Fruit fly (Drosophila melanogaster) whole organism, embryonic: ENCODE measurements around the gene dock.

ENCODE experiments used
- ATbp ChIP-seq: fragments of 200-800 bp; sonication (Bioruptor generic); optimal IDR thresholded peaks from 2 replicates; lab custom pipeline; 2017; ENCODE audit warnings: missing biosample characterization, mild to moderate bottlenecking, missing genetic modification characterization, missing genetic modification reagents
- Abd-B ChIP-seq: fragments of 200-800 bp; sonication (Bioruptor generic); optimal IDR thresholded peaks from 2 replicates; lab custom pipeline; 2018; ENCODE audit warnings: missing biosample characterization, mild to moderate bottlenecking, missing genetic modification characterization, moderate library complexity
- Adf1 ChIP-seq: fragments of 200-800 bp; sonication (Bioruptor generic); IDR thresholded peaks from 2 replicates; pipeline ENCODE4 v1.3.6; 2022; ENCODE audit warnings: missing biosample characterization, missing genetic modification characterization
- B-H2 ChIP-seq: fragments of 200-800 bp; sonication (Bioruptor generic); optimal IDR thresholded peaks from 2 replicates; lab custom pipeline; 2018; ENCODE audit warnings: missing biosample characterization, mild to moderate bottlenecking, missing genetic modification characterization
- CG10274 ChIP-seq: fragments of 200-800 bp; sonication (Bioruptor generic); optimal IDR thresholded peaks from 3 replicates; lab custom pipeline; 2017; ENCODE audit warnings: missing biosample characterization, mild to moderate bottlenecking, missing genetic modification characterization
- CG10431 ChIP-seq: fragments of 200-800 bp; sonication (Bioruptor generic); optimal IDR thresholded peaks from 3 replicates; lab custom pipeline; 2018; ENCODE audit warnings: missing biosample characterization, mild to moderate bottlenecking, missing genetic modification characterization
- CG10543 ChIP-seq: fragments of 200-800 bp; sonication (Bioruptor generic); optimal IDR thresholded peaks from 3 replicates; lab custom pipeline; 2017; ENCODE audit warnings: missing biosample characterization, mild to moderate bottlenecking, missing genetic modification characterization, moderate library complexity
- CG13123 ChIP-seq: fragments of 200-800 bp; sonication (Bioruptor generic); optimal IDR thresholded peaks from 2 replicates; lab custom pipeline; 2016; ENCODE audit warnings: missing biosample characterization, missing genetic modification characterization
- CG15514 ChIP-seq: fragments of 200-800 bp; sonication (Bioruptor generic); optimal IDR thresholded peaks from 3 replicates; lab custom pipeline; 2017; ENCODE audit warnings: missing biosample characterization, missing genetic modification characterization, mild to moderate bottlenecking, moderate library complexity, missing genetic modification reagents
- CG16779 ChIP-seq: fragments of 200-800 bp; sonication (Bioruptor generic); IDR thresholded peaks from 2 replicates; pipeline ENCODE4 v1.3.6; 2022; ENCODE audit warnings: missing biosample characterization, missing genetic modification characterization
- CG34422 ChIP-seq: fragments of 200-800 bp; sonication (Bioruptor generic); IDR thresholded peaks from 3 replicates; pipeline ENCODE4 v1.3.6; 2022; ENCODE audit warnings: missing biosample characterization, missing genetic modification characterization
- CG3847 ChIP-seq: fragments of 200-800 bp; sonication (Bioruptor generic); IDR thresholded peaks from 2 replicates; pipeline ENCODE4 v1.3.6; 2022; ENCODE audit warnings: missing biosample characterization, missing genetic modification characterization
- CG4282 ChIP-seq: fragments of 200-800 bp; sonication (Bioruptor generic); optimal IDR thresholded peaks from 2 replicates; lab custom pipeline; 2016; ENCODE audit warnings: missing biosample characterization, missing genetic modification characterization
- CG4617 ChIP-seq: fragments of 200-800 bp; sonication (Bioruptor generic); optimal IDR thresholded peaks from 3 replicates; lab custom pipeline; 2016; ENCODE audit warnings: missing biosample characterization, missing genetic modification characterization, borderline replicate concordance
- CG6813 ChIP-seq: fragments of 200-800 bp; sonication (Bioruptor generic); optimal IDR thresholded peaks from 2 replicates; lab custom pipeline; 2017; ENCODE audit warnings: missing biosample characterization, missing genetic modification characterization, mild to moderate bottlenecking, moderate library complexity, missing genetic modification reagents
- CG8290 ChIP-seq, 3 experiments: fragments of 200-800 bp; sonication (Bioruptor generic); optimal IDR thresholded peaks; 2 replicates each; lab custom pipeline; 2016 to 2019; ENCODE audit warnings: missing biosample characterization in 3 of 3, missing genetic modification characterization in 3 of 3, mild to moderate bottlenecking in 2 of 3, moderate library complexity in 1 of 3
- Ets65A ChIP-seq: fragments of 200-800 bp; sonication (Bioruptor generic); peaks from one replicate; lab custom pipeline; 2016; ENCODE audit warnings: missing biosample characterization, missing genetic modification characterization
- GATAe ChIP-seq: fragments of 200-800 bp; sonication (Bioruptor generic); conservative IDR thresholded peaks from 2 replicates; pipeline ENCODE4 v1.3.6; 2022; ENCODE audit warnings: missing biosample characterization, missing genetic modification characterization
- H2.0 ChIP-seq: fragments of 200-800 bp; sonication (Bioruptor generic); IDR thresholded peaks from 2 replicates; pipeline ENCODE4 v1.3.6; 2022; ENCODE audit warnings: missing biosample characterization, missing genetic modification characterization
- Hr78 ChIP-seq, 2 experiments: fragments of 200-800 bp in 1 of 2; fragments of >200 bp in 1 of 2; sonication (Bioruptor generic) in 1 of 2; optimal IDR thresholded peaks; 2 replicates each; lab custom pipeline; 2017 to 2019; ENCODE audit warnings: missing biosample characterization in 2 of 2, missing genetic modification characterization in 2 of 2, mild to moderate bottlenecking in 1 of 2, moderate library complexity in 1 of 2
- Lim3 ChIP-seq: fragments of 200-800 bp; sonication (Bioruptor generic); IDR thresholded peaks from 2 replicates; pipeline ENCODE4 v1.3.6; 2022; ENCODE audit warnings: missing biosample characterization, missing genetic modification characterization
- Pdp1 ChIP-seq, 2 experiments: fragments of 200-800 bp; sonication (Bioruptor generic); optimal IDR thresholded peaks; 3 replicates each; lab custom pipeline; 2016; ENCODE audit warnings: missing biosample characterization in 2 of 2, missing genetic modification characterization in 2 of 2, mild to moderate bottlenecking in 1 of 2, moderate library complexity in 1 of 2
- Ptx1 ChIP-seq: fragments of 200-800 bp; sonication (Bioruptor generic); IDR thresholded peaks from 2 replicates; pipeline ENCODE4 v1.3.6; 2022; ENCODE audit warnings: missing biosample characterization, missing genetic modification characterization
- Rfx ChIP-seq: fragments of 200-800 bp; sonication (Bioruptor generic); IDR thresholded peaks from 2 replicates; pipeline ENCODE4 v1.3.6; 2022; ENCODE audit warnings: missing biosample characterization, missing genetic modification characterization
- Side ChIP-seq: fragments of 200-800 bp; sonication (Bioruptor generic); optimal IDR thresholded peaks from 2 replicates; lab custom pipeline; 2016; ENCODE audit warnings: missing biosample characterization, missing genetic modification characterization
- Sin3A ChIP-seq: fragments of >200 bp; optimal IDR thresholded peaks from 2 replicates; lab custom pipeline; 2018
- Usf ChIP-seq: fragments of 200-800 bp; sonication (Bioruptor generic); optimal IDR thresholded peaks from 2 replicates; lab custom pipeline; 2017; ENCODE audit warnings: missing genotype, missing biosample characterization, missing genetic modification characterization
- bcd ChIP-seq: fragments of 200-800 bp; sonication (Bioruptor generic); optimal IDR thresholded peaks from 2 replicates; lab custom pipeline; 2017; ENCODE audit warnings: missing biosample characterization, mild to moderate bottlenecking, missing genetic modification characterization
- btn ChIP-seq: fragments of 200-800 bp; sonication (Bioruptor generic); optimal IDR thresholded peaks from 2 replicates; lab custom pipeline; 2016; ENCODE audit warnings: missing biosample characterization, missing genetic modification characterization
- cato ChIP-seq: fragments of 200-800 bp; sonication (Bioruptor generic); optimal IDR thresholded peaks from 2 replicates; lab custom pipeline; 2016; ENCODE audit warnings: missing biosample characterization, missing genetic modification characterization, borderline replicate concordance
- caup ChIP-seq: fragments of 200-800 bp; sonication (Bioruptor generic); optimal IDR thresholded peaks from 3 replicates; lab custom pipeline; 2017; ENCODE audit warnings: missing biosample characterization, mild to moderate bottlenecking, missing genetic modification characterization, moderate library complexity; ENCODE audit not compliant: severe bottlenecking
- crol ChIP-seq: fragments of 200-800 bp; sonication (Bioruptor generic); IDR thresholded peaks from 2 replicates; pipeline ENCODE4 v1.3.6; 2022; ENCODE audit warnings: missing biosample characterization, missing genetic modification characterization
- fd64A ChIP-seq: fragments of 200-800 bp; sonication (Bioruptor generic); optimal IDR thresholded peaks from 3 replicates; lab custom pipeline; 2018; ENCODE audit warnings: missing biosample characterization, mild to moderate bottlenecking, missing genetic modification characterization
- ftz-f1 ChIP-seq: fragments of 200-800 bp; sonication (Bioruptor generic); optimal IDR thresholded peaks from 2 replicates; lab custom pipeline; 2016; ENCODE audit warnings: missing biosample characterization, missing genetic modification characterization
- hth ChIP-seq: fragments of >200 bp; optimal IDR thresholded peaks from 2 replicates; lab custom pipeline; 2017; ENCODE audit warnings: inconsistent platforms
- knrl ChIP-seq: fragments of 200-800 bp; sonication (Bioruptor generic); IDR thresholded peaks from 3 replicates; pipeline ENCODE4 v1.3.6; 2022; ENCODE audit warnings: missing biosample characterization, missing genetic modification characterization; ENCODE audit not compliant: partially characterized antibody
- lab ChIP-seq: fragments of 200-800 bp; sonication (Bioruptor generic); optimal IDR thresholded peaks from 3 replicates; lab custom pipeline; 2017; ENCODE audit warnings: missing biosample characterization, missing genetic modification characterization, mild to moderate bottlenecking, moderate library complexity, missing genetic modification reagents
- lmd ChIP-seq: fragments of 200-800 bp; sonication (Bioruptor generic); IDR thresholded peaks from 2 replicates; pipeline ENCODE4 v1.3.6; 2022; ENCODE audit warnings: missing biosample characterization, missing genetic modification characterization
- mirr ChIP-seq: fragments of 200-800 bp; sonication (Bioruptor generic); optimal IDR thresholded peaks from 3 replicates; lab custom pipeline; 2018; ENCODE audit warnings: missing biosample characterization, mild to moderate bottlenecking, missing genetic modification characterization
- otp ChIP-seq: fragments of 200-800 bp; sonication (Bioruptor generic); IDR thresholded peaks from 3 replicates; pipeline ENCODE4, ENCODE4 v1.3.6; 2022; ENCODE audit warnings: missing biosample characterization, missing genetic modification characterization
- pita ChIP-seq: fragments of 200-800 bp; sonication (Bioruptor generic); optimal IDR thresholded peaks from 2 replicates; lab custom pipeline; 2017; ENCODE audit warnings: missing biosample characterization, mild to moderate bottlenecking, missing genetic modification characterization
- rib ChIP-seq: fragments of 200-800 bp; sonication (Bioruptor generic); IDR thresholded peaks from 2 replicates; pipeline ENCODE4 v1.3.6; 2022; ENCODE audit warnings: missing biosample characterization, missing genetic modification characterization
- scrt ChIP-seq: fragments of 200-800 bp; sonication (Bioruptor generic); optimal IDR thresholded peaks from 2 replicates; lab custom pipeline; 2018; ENCODE audit warnings: missing biosample characterization, mild to moderate bottlenecking, missing genetic modification characterization, moderate library complexity
- sob ChIP-seq: fragments of 200-800 bp; sonication (Bioruptor generic); IDR thresholded peaks from 2 replicates; pipeline ENCODE4 v1.3.6; 2022; ENCODE audit warnings: missing biosample characterization, missing genetic modification characterization
- stc ChIP-seq: fragments of 200-800 bp; sonication (Bioruptor generic); IDR thresholded peaks from 2 replicates; pipeline ENCODE4 v1.3.6; 2022; ENCODE audit warnings: missing biosample characterization, missing genetic modification characterization
- sug ChIP-seq: fragments of 200-800 bp; optimal IDR thresholded peaks from 2 replicates; lab custom pipeline; 2019; ENCODE audit warnings: missing biosample characterization, mild to moderate bottlenecking, missing genetic modification characterization, moderate library complexity
- tup ChIP-seq: fragments of 200-800 bp; sonication (Bioruptor generic); optimal IDR thresholded peaks from 2 replicates; lab custom pipeline; 2016; ENCODE audit warnings: missing biosample characterization, mild to moderate bottlenecking, missing genetic modification characterization, moderate library complexity
- vvl ChIP-seq: fragments of 200-800 bp; sonication (Bioruptor generic); IDR thresholded peaks from 2 replicates; pipeline ENCODE4 v1.3.6; 2022; ENCODE audit warnings: missing biosample characterization, missing genetic modification characterization
- zen2 ChIP-seq: fragments of 200-800 bp; sonication (Bioruptor generic); IDR thresholded peaks from 3 replicates; pipeline ENCODE4 v1.3.6; 2022; ENCODE audit warnings: missing biosample characterization, missing genetic modification characterization; ENCODE audit not compliant: partially characterized antibody

The dock gene

dm6 chr2L:789966-790365, 35.8 kb upstream of the dock start:
- TF ChIP-seq sob (GFP tag; lab: Robert Waterston, UW) (peak; percentile 41; the same call in 1 of the 2 replicates), Abd-B (GFP tag; lab: Kevin White, UChicago) (no peak), CG4617 (GFP tag; lab: Kevin White, UChicago) (no peak), ftz-f1 (GFP tag; lab: Kevin White, UChicago) (peak; percentile 30), B-H2 (GFP tag; lab: Kevin White, UChicago) (no peak), Ets65A (GFP tag; lab: Kevin White, UChicago) (no peak), CG16779 (GFP tag; lab: Robert Waterston, UW) (no peak), stc (no peak), hth (lab: Kevin White, UChicago) (no peak), H2.0 (GFP tag; lab: Robert Waterston, UW) (no peak), pita (GFP tag; lab: Kevin White, UChicago) (no peak), CG10431 (GFP tag; lab: Kevin White, UChicago) (no peak), ATbp (GFP tag; lab: Kevin White, UChicago) (no peak), Lim3 (GFP tag; lab: Robert Waterston, UW) (no peak), scrt (GFP tag; lab: Kevin White, UChicago) (no peak), tup (GFP tag; lab: Kevin White, UChicago) (no peak), sug (tag; lab: Kevin White, UChicago) (peak; percentile 55), rib (GFP tag; lab: Robert Waterston, UW) (0 out of 2 replicates have a peak, but pooled peaks have one; percentile 14), CG10274 (GFP tag; lab: Kevin White, UChicago) (no peak), CG10543 (GFP tag; lab: Kevin White, UChicago) (peak; percentile 38), GATAe (GFP tag; lab: Robert Waterston, UW) (peak; percentile 65), caup (GFP tag; lab: Kevin White, UChicago) (no peak), fd64A (GFP tag; lab: Kevin White, UChicago) (no peak), Rfx (GFP tag; lab: Robert Waterston, UW) (no peak), CG3847 (GFP tag; lab: Robert Waterston, UW) (no peak), otp (GFP tag; lab: Robert Waterston, UW) (0 out of 3 replicates have a peak, but pooled peaks have one; percentile 4), bcd (GFP tag; lab: Kevin White, UChicago) (no peak), Ptx1 (GFP tag; lab: Robert Waterston, UW) (no peak), CG34422 (GFP tag; lab: Robert Waterston, UW) (no peak), knrl (GFP tag; lab: Robert Waterston, UW) (no peak), zen2 (GFP tag; lab: Robert Waterston, UW) (no peak), vvl (GFP tag; lab: Robert Waterston, UW) (no peak), Usf (GFP tag; lab: Kevin White, UChicago) (no peak), lmd (GFP tag; lab: Robert Waterston, UW) (no peak), mirr (GFP tag; lab: Kevin White, UChicago) (peak; percentile 75), Pdp1 (GFP tag; optimal IDR thresholded peaks at IDR 0.05; lab: Kevin White, UChicago) (no peak), CG13123 (GFP tag; lab: Kevin White, UChicago) (no peak), lab (peak; percentile 43), btn (GFP tag; lab: Kevin White, UChicago) (no peak), CG8290 (GFP tag; optimal IDR thresholded peaks at IDR 0.05; lab: Kevin White, UChicago) (no peak), CG8290 (tag; optimal IDR thresholded peaks at IDR 0.05; lab: Kevin White, UChicago) (peak in 1 of 2 experiments; percentile 9), Sin3A (no peak), CG6813 (GFP tag; lab: Kevin White, UChicago) (no peak), Side (GFP tag; lab: Kevin White, UChicago) (no peak), cato (GFP tag; lab: Kevin White, UChicago) (no peak), CG4282 (no peak), CG15514 (GFP tag; lab: Kevin White, UChicago) (peak; percentile 5), crol (GFP tag; lab: Robert Waterston, UW) (peak; percentile 72), Adf1 (GFP tag; lab: Robert Waterston, UW) (peak; percentile 30; the same call in 1 of the 2 replicates), Hr78 (GFP tag; optimal IDR thresholded peaks at IDR 0.05; lab: Kevin White, UChicago) (peak in 1 of 2 experiments; percentile 49)
